Worm (Caenorhabditis elegans) whole organism, L3 larva: Measurements from ENCODE around the gene C31C9.9.
"Not testable (repeated sequence)": the region's sequence is repeated elsewhere in the genome, so short reads cannot be mapped to it uniquely, and the experiment has no call there.

Experiments
- ZK546.5 ChIP-seq: sonication (generic microtip); optimal IDR thresholded peaks from 2 replicates; lab custom pipeline; 2017; ENCODE audit warnings: missing biosample characterization, missing genetic modification characterization
- ama-1 ChIP-seq: fragments of 150-350 bp; optimal IDR thresholded peaks from 2 replicates; lab custom pipeline; 2018
- ceh-28 ChIP-seq: fragments of 150-350 bp; optimal IDR thresholded peaks from 2 replicates; lab custom pipeline; 2014; ENCODE audit warnings: missing biosample characterization, missing genetic modification reagents, missing genetic modification characterization
- ceh-82 ChIP-seq: fragments of 150-350 bp; optimal IDR thresholded peaks from 2 replicates; lab custom pipeline; 2014; ENCODE audit warnings: missing biosample characterization, missing genetic modification characterization
- ceh-9 ChIP-seq: sonication (generic microtip); optimal IDR thresholded peaks from 2 replicates; lab custom pipeline; 2018; ENCODE audit warnings: missing biosample characterization, missing genetic modification characterization
- daf-12 ChIP-seq: fragments of 150-350 bp; optimal IDR thresholded peaks from 2 replicates; lab custom pipeline; 2014; ENCODE audit warnings: missing biosample characterization, missing genetic modification reagents, missing genetic modification characterization
- egl-27 ChIP-seq: sonication (generic microtip); optimal IDR thresholded peaks from 4 replicates; lab custom pipeline; 2017; ENCODE audit warnings: missing biosample characterization, missing genetic modification reagents, missing genetic modification characterization
- egl-5 ChIP-seq: fragments of 150-350 bp; optimal IDR thresholded peaks from 2 replicates; lab custom pipeline; 2017; ENCODE audit warnings: missing biosample characterization, missing genetic modification reagents, missing genetic modification characterization, inconsistent platforms
- elt-1 ChIP-seq: fragments of 150-350 bp; optimal IDR thresholded peaks from 2 replicates; lab custom pipeline; 2014; ENCODE audit warnings: missing biosample characterization, missing genetic modification characterization
- elt-2 ChIP-seq: sonication (generic microtip); optimal IDR thresholded peaks from 2 replicates; lab custom pipeline; 2016; ENCODE audit warnings: missing genetic modification reagents, mild to moderate bottlenecking, missing genetic modification characterization, missing compliant biosample characterization
- elt-3 ChIP-seq, 3 experiments: fragments of 150-350 bp in 1 of 3; sonication (generic microtip) in 2 of 3; optimal IDR thresholded peaks; 2 replicates in 2 of 3; 4 replicates in 1 of 3; lab custom pipeline; 2014 to 2017; ENCODE audit warnings: missing biosample characterization in 3 of 3, missing genetic modification characterization in 3 of 3
- eor-1 ChIP-seq, 2 experiments: fragments of 150-350 bp; optimal IDR thresholded peaks; 2 replicates each; lab custom pipeline; 2014 to 2018; ENCODE audit warnings: missing biosample characterization in 2 of 2, missing genetic modification characterization in 2 of 2
- fkh-10 ChIP-seq: sonication (generic microtip); optimal IDR thresholded peaks from 2 replicates; lab custom pipeline; 2017; ENCODE audit warnings: missing biosample characterization, missing genetic modification reagents, missing genetic modification characterization
- fkh-2 ChIP-seq: fragments of 150-350 bp; optimal IDR thresholded peaks from 2 replicates; lab custom pipeline; 2014; ENCODE audit warnings: missing biosample characterization, missing genetic modification reagents, missing genetic modification characterization
- fos-1 ChIP-seq: fragments of 150-350 bp; optimal IDR thresholded peaks from 2 replicates; lab custom pipeline; 2014; ENCODE audit warnings: missing biosample characterization, missing genetic modification characterization
- hmg-11 ChIP-seq: sonication (generic microtip); optimal IDR thresholded peaks from 2 replicates; lab custom pipeline; 2016; ENCODE audit warnings: missing genetic modification characterization, missing compliant biosample characterization
- jun-1 ChIP-seq: fragments of 150-350 bp; optimal IDR thresholded peaks from 2 replicates; lab custom pipeline; 2014; ENCODE audit warnings: missing biosample characterization, missing genetic modification reagents, missing genetic modification characterization
- lin-15B ChIP-seq: fragments of 150-350 bp; optimal IDR thresholded peaks from 2 replicates; lab custom pipeline; 2014; ENCODE audit warnings: missing biosample characterization, missing genetic modification characterization
- lsy-12 ChIP-seq: sonication (generic microtip); optimal IDR thresholded peaks from 2 replicates; lab custom pipeline; 2016; ENCODE audit warnings: mild to moderate bottlenecking, missing genetic modification characterization, missing compliant biosample characterization
- mdl-1 ChIP-seq: fragments of 150-350 bp; optimal IDR thresholded peaks from 2 replicates; lab custom pipeline; 2014; ENCODE audit warnings: missing biosample characterization, missing genetic modification characterization
- nfya-1 ChIP-seq: sonication (generic microtip); optimal IDR thresholded peaks from 2 replicates; lab custom pipeline; 2017; ENCODE audit warnings: missing genetic modification characterization, mild to moderate bottlenecking, missing compliant biosample characterization, antibody characterized with exemption, moderate library complexity; ENCODE audit not compliant: insufficient read depth
- nhr-11 ChIP-seq: fragments of 150-350 bp; optimal IDR thresholded peaks from 2 replicates; lab custom pipeline; 2014; ENCODE audit warnings: missing biosample characterization, missing genetic modification characterization
- nhr-23 ChIP-seq: fragments of 150-350 bp; optimal IDR thresholded peaks from 2 replicates; lab custom pipeline; 2014; ENCODE audit warnings: missing biosample characterization, missing genetic modification reagents, missing genetic modification characterization
- nhr-25 ChIP-seq: sonication (generic microtip); optimal IDR thresholded peaks from 2 replicates; lab custom pipeline; 2017; ENCODE audit warnings: missing biosample characterization, missing genetic modification characterization
- nhr-28 ChIP-seq: fragments of 150-350 bp; optimal IDR thresholded peaks from 2 replicates; lab custom pipeline; 2014; ENCODE audit warnings: missing biosample characterization, missing genetic modification characterization
- nhr-43 ChIP-seq: sonication (generic microtip); optimal IDR thresholded peaks from 2 replicates; lab custom pipeline; 2016; ENCODE audit warnings: mild to moderate bottlenecking, missing genetic modification characterization, missing compliant biosample characterization; ENCODE audit not compliant: poor library complexity, severe bottlenecking
- pha-4 ChIP-seq: fragments of 150-350 bp; optimal IDR thresholded peaks from 2 replicates; lab custom pipeline; 2014; ENCODE audit warnings: missing biosample characterization, missing genetic modification reagents, missing genetic modification characterization
- pqm-1 ChIP-seq: fragments of 150-350 bp; optimal IDR thresholded peaks from 2 replicates; lab custom pipeline; 2017; ENCODE audit warnings: missing biosample characterization, missing genetic modification characterization, inconsistent platforms
- sea-2 ChIP-seq: fragments of 150-350 bp; sonication (generic microtip); optimal IDR thresholded peaks from 4 replicates; lab custom pipeline; 2014; ENCODE audit warnings: missing biosample characterization, missing genetic modification reagents, missing genetic modification characterization
- skn-1 ChIP-seq: fragments of 150-350 bp; optimal IDR thresholded peaks from 2 replicates; lab custom pipeline; 2014; ENCODE audit warnings: missing biosample characterization, missing genetic modification characterization
- snpc-4 ChIP-seq: fragments of 150-350 bp; optimal IDR thresholded peaks from 2 replicates; lab custom pipeline; 2014; ENCODE audit warnings: missing biosample characterization, missing genetic modification characterization
- tbx-2 ChIP-seq: sonication (generic microtip); optimal IDR thresholded peaks from 2 replicates; lab custom pipeline; 2016; ENCODE audit warnings: mild to moderate bottlenecking, missing genetic modification characterization, missing compliant biosample characterization
- zag-1 ChIP-seq: fragments of 150-350 bp; optimal IDR thresholded peaks from 2 replicates; lab custom pipeline; 2014; ENCODE audit warnings: missing biosample characterization, missing genetic modification characterization
- ztf-4 ChIP-seq: fragments of 150-350 bp; optimal IDR thresholded peaks from 2 replicates; lab custom pipeline; 2014; ENCODE audit warnings: missing biosample characterization, missing genetic modification characterization

The C31C9.9 gene

DNA sequence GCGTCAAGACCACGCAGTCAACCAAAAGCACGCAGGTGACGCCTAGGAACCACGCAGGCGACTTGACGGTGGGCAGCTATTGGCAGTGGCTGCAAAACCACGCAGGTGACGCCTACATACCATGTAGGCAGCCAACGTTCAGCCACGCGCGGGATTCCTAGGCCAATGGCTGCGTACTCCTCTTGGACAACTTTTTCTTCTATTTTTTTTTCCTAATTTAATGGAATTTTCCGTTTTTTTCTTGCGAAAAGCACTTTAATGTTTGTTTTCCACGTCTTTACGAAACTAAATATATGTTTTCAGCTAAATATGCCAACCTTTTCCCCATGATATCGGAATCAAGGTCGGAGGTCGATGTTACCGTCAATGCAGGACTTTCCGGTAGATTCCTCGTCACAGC, at the start of gene C31C9.9:
C31C9.9 (plus strand) TSS at position 301 of the 400 bp plus-strand sequence.
- not testable (repeated sequence) for TF ChIP-seq snpc-4, ceh-9, skn-1 (tag; lab: Kevin White, UChicago)

DNA sequence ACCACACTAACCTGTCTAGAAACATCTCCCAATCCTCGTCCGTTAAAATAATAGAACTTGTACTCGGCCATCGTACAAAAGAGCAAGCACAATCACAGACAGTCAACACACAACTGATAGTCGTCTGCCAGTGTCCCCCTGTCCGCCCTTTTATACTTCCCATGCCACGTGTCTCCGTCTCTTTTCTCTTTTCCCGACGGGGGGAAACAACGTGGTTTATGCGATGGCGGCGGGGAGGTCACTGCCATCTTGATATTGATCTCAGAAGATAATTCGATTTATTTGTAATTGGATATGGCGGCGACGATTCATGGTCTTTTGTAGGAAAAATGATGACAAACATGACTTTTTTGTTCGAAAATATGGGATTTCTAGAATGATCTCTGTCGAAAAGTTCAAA, 45.2 kb upstream of the C31C9.9 start, which contains the start of gene gst-20:
gst-20 (minus strand) TSS at position 170 of the 400 bp plus-strand sequence.
- TF ChIP-seq fkh-2 (tag; lab: Kevin White, UChicago) = no peak
- TF ChIP-seq ceh-28 (tag; lab: Kevin White, UChicago) = peak; percentile 53
- TF ChIP-seq ztf-4 (tag; lab: Kevin White, UChicago) = no peak
- TF ChIP-seq hmg-11 = no peak
- no peak for TF ChIP-seq fkh-10 (GFP tag; lab: Kevin White, UChicago)
- peak; percentile 54 for TF ChIP-seq mdl-1 (tag; lab: Kevin White, UChicago)
- no peak for TF ChIP-seq nhr-11 (tag; lab: Kevin White, UChicago)
- no peak for TF ChIP-seq skn-1 (tag; lab: Kevin White, UChicago)
- TF ChIP-seq nfya-1 (tag; lab: Kevin White, UChicago) = peak; percentile 8
- no peak for TF ChIP-seq sea-2
- TF ChIP-seq egl-27 = no peak
- TF ChIP-seq elt-1 (tag; lab: Kevin White, UChicago) = peak; percentile 61
- TF ChIP-seq ceh-82 (tag; lab: Kevin White, UChicago) = no peak
- TF ChIP-seq egl-5 (tag; lab: Kevin White, UChicago) = no peak
- TF ChIP-seq nhr-23 (tag; lab: Kevin White, UChicago) = peak; percentile 48
- TF ChIP-seq jun-1 (tag; lab: Kevin White, UChicago) = peak; percentile 14
- TF ChIP-seq tbx-2 (tag; lab: Kevin White, UChicago) = no peak
- TF ChIP-seq pha-4 (tag; lab: Kevin White, UChicago) = peak; percentile 75
- TF ChIP-seq zag-1 (tag; lab: Kevin White, UChicago) = no peak
- TF ChIP-seq daf-12 (tag; lab: Kevin White, UChicago) = no peak
- no peak for TF ChIP-seq lsy-12 (tag; lab: Kevin White, UChicago)
- no peak for TF ChIP-seq eor-1 (tag; optimal IDR thresholded peaks at IDR 0.05; lab: Kevin White, UChicago)
- TF ChIP-seq ama-1 (lab: Kevin White, UChicago) = no peak
- TF ChIP-seq lin-15B (tag; lab: Kevin White, UChicago) = no peak
- TF ChIP-seq pqm-1 (tag; lab: Kevin White, UChicago) = peak; percentile 49
- peak; percentile 64 for TF ChIP-seq nhr-25
- peak; percentile 68 for TF ChIP-seq nhr-43
- peak; percentile 64 for TF ChIP-seq elt-2 (tag; lab: Kevin White, UChicago)
- TF ChIP-seq snpc-4 (tag; lab: Kevin White, UChicago) = no peak

DNA sequence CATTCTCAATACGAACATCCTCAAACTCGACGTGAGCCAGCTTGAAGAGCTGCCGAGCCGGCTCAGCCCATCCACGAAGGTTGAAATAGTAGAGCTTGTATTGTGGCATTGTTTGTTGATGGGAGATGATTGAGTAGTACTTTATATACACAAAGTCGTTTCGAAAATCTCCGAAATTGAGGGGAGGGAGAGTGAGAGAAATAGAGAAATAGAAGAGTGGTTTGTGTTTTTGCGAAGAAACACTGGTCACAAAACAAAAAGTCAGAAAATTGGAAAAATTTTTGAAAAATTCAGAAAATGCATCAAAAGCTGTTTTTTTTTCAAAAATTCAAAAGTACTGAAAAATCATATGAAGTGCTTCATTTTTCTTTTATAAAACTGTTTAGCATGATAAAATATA, 43.6 kb upstream of the C31C9.9 start, which contains the start of gene gst-24:
gst-24 (minus strand) TSS at position 181 of the 400 bp plus-strand sequence.
- TF ChIP-seq ama-1 (lab: Kevin White, UChicago) = no peak
- TF ChIP-seq pha-4 (tag; lab: Kevin White, UChicago) = peak; percentile 42
- TF ChIP-seq, all 47 proteins: peak for 1

DNA sequence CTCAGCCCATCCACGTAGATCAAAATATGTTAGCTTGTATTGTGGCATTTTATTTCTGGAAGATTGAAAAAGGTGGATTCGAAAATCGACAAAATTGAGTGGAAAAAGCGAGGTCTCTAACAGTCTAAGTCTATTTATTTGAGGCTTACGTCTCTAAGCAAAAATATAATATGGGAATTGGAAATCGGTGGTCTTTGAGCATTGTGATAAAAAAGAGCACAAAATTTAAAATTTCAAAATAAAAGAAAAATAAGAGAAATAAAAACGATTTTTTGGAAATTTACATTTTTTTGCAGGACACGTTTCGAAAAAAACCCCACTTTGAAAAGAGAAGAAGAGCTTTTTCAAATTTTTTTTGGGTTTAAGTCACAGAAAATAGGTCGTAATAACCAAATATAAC, 41.7 kb upstream of the C31C9.9 start, which contains the start of gene gst-15:
gst-15 (minus strand) TSS at position 101 of the 400 bp plus-strand sequence.
- TF ChIP-seq nhr-28 (tag; lab: Kevin White, UChicago) (no peak), ZK546.5 (tag; lab: Kevin White, UChicago) (no peak)
- TF ChIP-seq, all 47 proteins: peak for 0

DNA sequence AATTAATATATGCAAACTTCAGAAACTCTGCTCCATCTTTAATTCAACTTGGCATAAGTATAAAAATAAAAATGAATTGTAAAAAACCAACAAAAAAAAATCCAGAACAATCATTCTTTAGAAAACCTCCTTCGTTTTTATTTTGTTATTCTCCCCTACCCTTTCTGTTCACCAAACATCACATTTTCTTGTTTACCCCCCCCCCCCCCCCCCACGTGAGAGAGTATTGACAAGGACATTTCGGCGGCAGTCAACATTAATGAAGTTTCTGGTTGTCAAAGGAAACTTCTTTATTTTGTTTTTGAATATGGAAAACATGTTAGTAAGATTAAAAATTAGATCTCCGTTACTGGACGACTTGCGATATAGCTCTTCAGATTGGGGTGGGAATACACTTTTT, 40.3 kb upstream of the C31C9.9 start:
- TF ChIP-seq elt-1 (tag; lab: Kevin White, UChicago) (no peak), pha-4 (tag; lab: Kevin White, UChicago) (peak; percentile 72)

DNA sequence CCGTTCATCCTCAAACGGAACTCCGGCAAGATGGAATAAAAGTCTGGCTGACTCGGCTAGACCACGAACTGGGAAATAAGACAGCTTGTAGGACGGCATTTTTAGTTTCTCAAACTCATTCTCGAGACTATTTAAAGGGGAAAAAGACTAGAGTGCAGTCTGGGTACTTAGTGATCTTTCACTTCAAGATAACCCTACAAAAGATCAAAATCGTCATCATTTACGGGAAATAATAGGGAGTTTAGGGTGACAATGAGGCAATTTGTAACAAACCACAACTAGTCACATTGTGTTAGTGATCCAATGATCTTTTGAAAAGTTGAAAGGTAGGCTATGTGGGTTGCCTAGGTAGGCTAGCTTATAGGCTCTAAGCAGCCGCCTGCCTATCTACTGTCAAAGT, 38.8 kb upstream of the C31C9.9 start, which contains the start of gene gst-14:
gst-14 (minus strand) TSS at position 101 of the 400 bp plus-strand sequence.
- TF ChIP-seq nhr-25 (no peak), elt-3 (tag; optimal IDR thresholded peaks at IDR 0.05; lab: Kevin White, UChicago) (no peak), nhr-28 (tag; lab: Kevin White, UChicago) (no peak), fos-1 (tag; lab: Kevin White, UChicago) (no peak), lin-15B (tag; lab: Kevin White, UChicago) (no peak), ceh-9 (tag; lab: Kevin White, UChicago) (no peak)
